Worm (Caenorhabditis elegans) whole organism, mixed stage, embryonic: ENCODE data around the gene C05C10.5.

Experiments used
- drap-1 ChIP-seq: fragments of 200-800 bp; sonication (Bioruptor generic); optimal IDR thresholded peaks from 3 replicates; lab custom pipeline; 2018; ENCODE audit warnings: mild to moderate bottlenecking, missing genetic modification characterization, missing compliant biosample characterization
- elt-1 ChIP-seq: sonication (generic microtip); optimal IDR thresholded peaks from 2 replicates; lab custom pipeline; 2017; ENCODE audit warnings: missing genetic modification characterization, mild to moderate bottlenecking, missing compliant biosample characterization, antibody characterized with exemption, moderate library complexity, borderline replicate concordance; ENCODE audit not compliant: insufficient read depth
- lsy-2 ChIP-seq: fragments of 150-350 bp; optimal IDR thresholded peaks from 2 replicates; lab custom pipeline; 2014; ENCODE audit warnings: missing biosample characterization, missing genetic modification characterization
- nhr-12 ChIP-seq: fragments of 150-350 bp; optimal IDR thresholded peaks from 2 replicates; lab custom pipeline; 2014; ENCODE audit warnings: missing biosample characterization, missing genetic modification characterization
- pha-4 ChIP-seq: fragments of 150-350 bp; optimal IDR thresholded peaks from 2 replicates; lab custom pipeline; 2018; ENCODE audit warnings: missing biosample characterization, missing genetic modification reagents, missing genetic modification characterization
- unc-120 ChIP-seq: sonication (generic microtip); optimal IDR thresholded peaks from 2 replicates; lab custom pipeline; 2017; ENCODE audit warnings: missing genetic modification characterization, missing compliant biosample characterization; ENCODE audit not compliant: poor library complexity, severe bottlenecking
- unc-39 ChIP-seq: fragments of 150-350 bp; optimal IDR thresholded peaks from 2 replicates; lab custom pipeline; 2014; ENCODE audit warnings: missing biosample characterization, missing genetic modification characterization

DNA sequence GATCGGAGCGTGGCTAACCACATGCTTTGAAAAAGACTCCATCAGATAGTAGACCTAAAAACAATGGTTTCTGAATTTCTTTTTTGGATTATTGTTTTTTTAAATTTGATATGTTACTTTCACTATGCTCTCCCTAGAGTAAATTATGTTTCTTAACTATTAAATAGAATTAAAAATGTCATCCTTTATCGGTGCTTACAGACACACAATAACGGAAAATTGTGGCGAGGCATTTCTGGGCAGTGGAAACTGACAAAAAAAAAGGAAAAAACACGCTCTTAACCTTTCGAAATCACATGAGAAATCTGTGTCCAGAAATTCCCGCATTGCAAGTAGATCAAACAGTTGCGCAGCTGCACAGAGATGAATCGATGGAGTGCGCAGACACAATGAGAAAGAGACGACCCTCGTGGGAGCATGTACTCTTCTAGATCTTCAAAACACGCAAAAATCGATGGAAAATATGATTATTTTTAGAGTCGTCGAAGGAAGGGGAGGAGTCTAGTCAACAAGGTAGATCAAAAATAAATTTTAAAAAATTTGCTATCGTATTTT, 41.3 kb downstream of the C05C10.5 start, which contains the start of gene ZK892.6:
- TF ChIP-seq nhr-12 (tag; lab: Kevin White, UChicago) (no peak), lsy-2 (no peak), pha-4 (tag; lab: Kevin White, UChicago) (no peak), unc-120 (no peak), unc-39 (tag; lab: Kevin White, UChicago) (no peak), drap-1 (no peak), elt-1 (no peak)
